Worm (Caenorhabditis elegans) whole organism, L2 larva: Measurements from ENCODE around the gene Y41E3.8.

Experiments used
- elt-3 ChIP-seq: sonication (generic microtip); optimal IDR thresholded peaks from 2 replicates; lab custom pipeline; 2017; ENCODE audit warnings: missing biosample characterization, missing genetic modification characterization
- ztf-11 ChIP-seq: sonication (generic microtip); optimal IDR thresholded peaks from 2 replicates; lab custom pipeline; 2017; ENCODE audit warnings: missing biosample characterization, missing genetic modification characterization

ce11 chrIV:15020958-15021357 lies 7.8 kb downstream of the Y41E3.8 start:
- TF ChIP-seq ztf-11 (tag; lab: Kevin White, UChicago) = no peak
- TF ChIP-seq elt-3 (tag; lab: Kevin White, UChicago) = no peak
